Worm (Caenorhabditis elegans): Measurements from ENCODE around the gene nhr-141.

nhr-141 gene

DNA sequence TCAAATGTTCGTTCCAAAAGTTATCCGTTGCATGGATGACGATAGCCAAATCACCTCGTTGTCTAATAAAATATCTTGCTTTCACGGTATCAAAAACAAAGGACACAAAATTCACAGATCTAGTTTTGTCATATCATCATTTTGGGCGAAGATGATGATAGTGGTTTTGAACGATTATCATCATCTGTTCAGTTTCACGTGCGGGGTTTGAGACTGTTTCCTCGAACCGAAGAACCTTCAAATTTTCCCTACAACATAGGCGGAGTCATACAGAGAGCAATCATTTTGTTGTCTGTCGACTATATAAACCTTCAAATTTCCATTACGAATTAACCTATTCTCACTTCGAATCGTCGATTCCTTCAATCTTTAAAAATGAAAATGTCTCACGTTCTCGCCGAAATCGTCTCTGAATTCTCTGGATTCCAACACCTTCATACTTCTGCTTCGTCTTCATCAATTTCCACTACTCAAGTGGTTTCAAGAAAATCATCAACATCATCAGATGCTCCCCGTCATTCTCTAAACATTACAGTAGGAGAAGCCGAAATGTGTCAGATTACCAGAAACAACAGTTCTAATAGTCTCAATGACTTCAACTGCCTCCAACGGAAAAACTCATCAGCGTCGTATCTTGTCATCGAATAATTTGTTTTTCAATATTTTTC, 31.2 kb upstream of the nhr-141 start, which contains the start of gene F18E3.11:
Gene F18E3.11, plus strand, starts transcription at position 376 of the 668 bp plus-strand sequence.
- no peak for TF ChIP-seq ztf-29 (GFP tag; IDR thresholded peaks at IDR 0.05)
- no peak for TF ChIP-seq ref-1 (GFP tag; conservative IDR thresholded peaks at IDR 0.05)
- TF ChIP-seq T22C8.4 (GFP tag; IDR thresholded peaks at IDR 0.05), result no peak

- TF ChIP-seq med-1 (GFP tag; optimal IDR thresholded peaks at IDR 0.05; ENCODE audit: insufficient read depth), result no peak
Observed at ce11 chrV:7414909-7415308, 29.6 kb upstream of the nhr-141 start, which contains the start of gene F18E3.12. F18E3.12 (plus strand) TSS chrV:7414985.

DNA sequence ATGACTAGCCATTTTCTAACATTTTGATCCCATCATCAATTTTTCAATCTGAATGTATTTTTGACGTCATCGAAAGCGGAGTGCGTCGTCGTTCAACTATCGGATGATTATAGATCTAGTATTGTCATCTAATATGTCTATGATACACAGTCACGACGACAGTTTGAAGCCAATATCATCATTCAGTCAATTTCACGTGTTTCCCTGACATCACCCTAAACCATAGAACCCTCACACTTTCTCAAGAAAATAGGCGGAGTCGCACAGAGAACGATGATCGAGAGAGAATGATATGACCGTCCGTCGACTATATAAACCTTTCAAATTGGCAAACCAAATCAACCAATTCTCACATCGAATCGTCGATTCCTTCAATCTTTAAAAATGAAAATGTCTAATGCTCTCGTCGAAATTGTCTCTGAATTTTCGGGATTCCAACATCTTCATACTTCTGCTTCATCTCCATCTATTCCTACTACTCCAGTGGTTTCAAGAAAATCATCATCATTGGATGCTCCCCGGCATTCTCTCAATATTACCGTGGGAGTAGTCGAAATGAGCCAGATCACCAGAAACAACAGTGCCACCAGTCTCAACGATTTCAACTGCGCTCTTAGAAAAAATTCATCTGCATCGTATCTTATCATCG, 28.6 kb upstream of the nhr-141 start, which contains the start of gene F18E3.13:
Gene F18E3.13, plus strand, starts transcription at position 385 of the 649 bp plus-strand sequence.
- TF ChIP-seq ztf-23 (GFP tag; IDR thresholded peaks at IDR 0.05) (no peak), klf-2 (GFP tag; conservative IDR thresholded peaks at IDR 0.05) (no peak), ref-1 (GFP tag; conservative IDR thresholded peaks at IDR 0.05) (no peak), T22C8.4 (GFP tag; IDR thresholded peaks at IDR 0.05) (no peak), flt-1 (GFP tag; IDR thresholded peaks at IDR 0.05) (no peak), tab-1 (GFP tag; IDR thresholded peaks at IDR 0.05) (no peak), cog-1 (tag; optimal IDR thresholded peaks at IDR 0.05) (no peak), ztf-29 (GFP tag; IDR thresholded peaks at IDR 0.05) (no peak), med-1 (GFP tag; optimal IDR thresholded peaks at IDR 0.05; ENCODE audit: insufficient read depth) (no peak)

- no peak for TF ChIP-seq med-1 (GFP tag; optimal IDR thresholded peaks at IDR 0.05; ENCODE audit: insufficient read depth)
- TF ChIP-seq ztf-29 (GFP tag; IDR thresholded peaks at IDR 0.05), result no peak
Observed at ce11 chrV:7416569-7416968, 27.9 kb upstream of the nhr-141 start.

- TF ChIP-seq med-1 (GFP tag; optimal IDR thresholded peaks at IDR 0.05; ENCODE audit: insufficient read depth) (no peak), ref-1 (GFP tag; conservative IDR thresholded peaks at IDR 0.05) (no peak)
Observed at ce11 chrV:7417018-7417716, 27.3 kb upstream of the nhr-141 start, which contains the start of gene srw-67. srw-67 (plus strand) TSS chrV:7417660.

ce11 chrV:7420162-7420561, 24.3 kb upstream of the nhr-141 start, which contains the start of gene srxa-4:
srxa-4 (plus strand) TSS chrV:7420462.
- TF ChIP-seq med-1 (GFP tag; optimal IDR thresholded peaks at IDR 0.05; ENCODE audit: insufficient read depth) (no peak), ztf-23 (GFP tag; IDR thresholded peaks at IDR 0.05) (no peak), flt-1 (GFP tag; IDR thresholded peaks at IDR 0.05) (no peak)

- TF ChIP-seq T22C8.4 (GFP tag; IDR thresholded peaks at IDR 0.05), result no peak
- TF ChIP-seq ref-1 (GFP tag; conservative IDR thresholded peaks at IDR 0.05), result no peak
- TF ChIP-seq klf-2 (GFP tag; conservative IDR thresholded peaks at IDR 0.05), result no peak
- TF ChIP-seq ztf-23 (GFP tag; IDR thresholded peaks at IDR 0.05), result no peak
- no peak for TF ChIP-seq tab-1 (GFP tag; IDR thresholded peaks at IDR 0.05)
- no peak for TF ChIP-seq cog-1 (tag; optimal IDR thresholded peaks at IDR 0.05)
- TF ChIP-seq med-1 (GFP tag; optimal IDR thresholded peaks at IDR 0.05; ENCODE audit: insufficient read depth), result no peak
- no peak for TF ChIP-seq ztf-29 (GFP tag; IDR thresholded peaks at IDR 0.05)
- no peak for TF ChIP-seq flt-1 (GFP tag; IDR thresholded peaks at IDR 0.05)
Observed at ce11 chrV:7424336-7424735, 20.1 kb upstream of the nhr-141 start, which contains the start of gene F18E3.10. F18E3.10 (minus strand) TSS chrV:7424436.

DNA sequence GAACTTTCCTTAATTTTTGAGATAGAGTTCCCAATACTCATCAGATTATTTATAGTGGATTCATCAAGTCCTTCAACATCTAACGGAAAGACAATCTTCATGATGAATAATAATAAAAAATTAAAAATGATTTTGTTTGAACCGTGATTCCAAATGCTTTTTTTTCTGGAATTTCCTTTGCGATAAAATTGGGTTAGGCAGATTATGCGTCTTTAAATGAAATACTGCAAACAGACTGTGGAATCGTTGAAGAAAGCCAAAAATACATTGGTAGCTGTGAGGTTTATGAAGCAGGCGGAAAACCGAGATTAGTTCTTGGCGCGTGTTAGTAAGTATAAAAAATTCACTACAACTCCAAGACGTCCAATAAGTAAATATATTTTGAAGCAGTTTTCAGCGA, 17.9 kb upstream of the nhr-141 start, which contains the start of gene srw-68:
Gene srw-68, minus strand, starts transcription at position 101 of the 400 bp plus-strand sequence.
- TF ChIP-seq cog-1 (tag; optimal IDR thresholded peaks at IDR 0.05), result no peak
- no peak for TF ChIP-seq T22C8.4 (GFP tag; IDR thresholded peaks at IDR 0.05)
- TF ChIP-seq med-1 (GFP tag; optimal IDR thresholded peaks at IDR 0.05; ENCODE audit: insufficient read depth), result no peak
- TF ChIP-seq flt-1 (GFP tag; IDR thresholded peaks at IDR 0.05), result no peak
- TF ChIP-seq ztf-29 (GFP tag; IDR thresholded peaks at IDR 0.05), result no peak
- TF ChIP-seq ztf-23 (GFP tag; IDR thresholded peaks at IDR 0.05), result no peak
- no peak for TF ChIP-seq tab-1 (GFP tag; IDR thresholded peaks at IDR 0.05)
- TF ChIP-seq klf-2 (GFP tag; conservative IDR thresholded peaks at IDR 0.05), result no peak
- TF ChIP-seq ref-1 (GFP tag; conservative IDR thresholded peaks at IDR 0.05), result no peak

DNA sequence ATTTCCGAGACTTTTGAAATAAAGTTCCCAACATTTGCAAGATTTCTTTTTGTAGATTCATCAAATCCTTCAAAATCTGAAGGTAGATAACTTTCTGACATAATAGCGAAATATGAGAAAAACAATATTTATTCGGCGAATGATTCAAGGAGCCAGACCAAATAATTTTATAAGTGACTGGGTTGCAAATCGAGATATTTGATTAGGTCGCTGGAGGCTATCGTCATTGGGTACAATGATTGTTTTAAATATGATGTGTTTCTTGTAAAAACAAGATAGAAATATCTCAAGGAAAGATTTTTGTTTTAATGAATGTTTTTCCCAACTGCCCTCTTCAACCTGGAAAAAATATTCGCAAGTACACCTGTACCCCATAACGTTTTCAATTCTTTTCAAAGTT, 15.6 kb upstream of the nhr-141 start, which contains the start of gene srw-69:
Gene srw-69, minus strand, starts transcription at position 101 of the 400 bp plus-strand sequence.
- TF ChIP-seq ref-1 (GFP tag; conservative IDR thresholded peaks at IDR 0.05) (no peak), klf-2 (GFP tag; conservative IDR thresholded peaks at IDR 0.05) (no peak), ztf-29 (GFP tag; IDR thresholded peaks at IDR 0.05) (no peak), flt-1 (GFP tag; IDR thresholded peaks at IDR 0.05) (no peak), med-1 (GFP tag; optimal IDR thresholded peaks at IDR 0.05; ENCODE audit: insufficient read depth) (no peak), tab-1 (GFP tag; IDR thresholded peaks at IDR 0.05) (no peak), T22C8.4 (GFP tag; IDR thresholded peaks at IDR 0.05) (no peak), ztf-23 (GFP tag; IDR thresholded peaks at IDR 0.05) (no peak), cog-1 (tag; optimal IDR thresholded peaks at IDR 0.05) (no peak)

DNA sequence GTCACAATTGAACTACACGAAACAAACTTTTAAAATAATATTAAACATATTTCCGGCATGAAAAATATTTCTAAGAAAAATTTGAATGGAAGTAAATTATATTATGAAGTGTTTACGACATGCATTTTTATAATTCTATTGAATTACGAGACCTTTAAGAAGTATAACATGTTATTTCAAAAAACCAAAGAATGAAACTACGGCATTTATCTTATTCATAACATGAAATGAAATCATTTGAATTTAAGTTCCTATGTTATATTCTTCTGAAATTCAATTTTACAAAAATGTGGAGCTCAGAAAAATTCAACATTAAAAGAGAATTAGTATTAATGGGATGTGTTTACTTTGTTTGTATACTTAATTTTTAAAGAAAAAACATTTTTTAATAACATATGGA, 13.4 kb upstream of the nhr-141 start, which contains the start of gene srw-71:
Gene srw-71, minus strand, starts transcription at position 101 of the 400 bp plus-strand sequence.
- TF ChIP-seq ztf-29 (GFP tag; IDR thresholded peaks at IDR 0.05) (no peak), T22C8.4 (GFP tag; IDR thresholded peaks at IDR 0.05) (no peak), cog-1 (tag; optimal IDR thresholded peaks at IDR 0.05) (no peak), ref-1 (GFP tag; conservative IDR thresholded peaks at IDR 0.05) (no peak), tab-1 (GFP tag; IDR thresholded peaks at IDR 0.05) (no peak), klf-2 (GFP tag; conservative IDR thresholded peaks at IDR 0.05) (no peak), flt-1 (GFP tag; IDR thresholded peaks at IDR 0.05) (no peak), ztf-23 (GFP tag; IDR thresholded peaks at IDR 0.05) (no peak), med-1 (GFP tag; optimal IDR thresholded peaks at IDR 0.05; ENCODE audit: insufficient read depth) (no peak)
